Worm (Caenorhabditis elegans) whole organism, young adult: ENCODE results near the gene srlf-35.

Experiments used
- B0261.1 ChIP-seq: sonication (generic microtip); optimal IDR thresholded peaks from 2 replicates; lab custom pipeline; 2016; ENCODE audit warnings: mild to moderate bottlenecking, missing genetic modification characterization, moderate library complexity, missing compliant biosample characterization
- F33H1.4 ChIP-seq: fragments of 200-800 bp; sonication (Bioruptor generic); IDR thresholded peaks from 2 replicates; pipeline ENCODE4 v1.3.6; 2022; ENCODE audit warnings: missing genetic modification reagents, missing genetic modification characterization, missing compliant biosample characterization
- F37B4.10 ChIP-seq: fragments of 200-800 bp; sonication (Bioruptor generic); IDR thresholded peaks from 2 replicates; pipeline ENCODE4 v1.3.6; 2022; ENCODE audit warnings: missing genetic modification characterization, missing compliant biosample characterization
- K11D2.4 ChIP-seq: fragments of 200-800 bp; sonication (Bioruptor generic); IDR thresholded peaks from 2 replicates; pipeline ENCODE4 v1.3.6; 2022; ENCODE audit warnings: missing genetic modification reagents, missing genetic modification characterization, missing compliant biosample characterization
- Y53F4B.3 ChIP-seq: fragments of 200-800 bp; sonication (Bioruptor generic); IDR thresholded peaks from 2 replicates; pipeline ENCODE4 v1.3.6; 2022; ENCODE audit warnings: missing genetic modification reagents, missing genetic modification characterization, missing compliant biosample characterization
- atf-7 ChIP-seq: sonication (generic microtip); optimal IDR thresholded peaks from 2 replicates; lab custom pipeline; 2017; ENCODE audit warnings: mild to moderate bottlenecking, missing genetic modification characterization, missing compliant biosample characterization
- athp-1 ChIP-seq: sonication (generic microtip); optimal IDR thresholded peaks from 2 replicates; lab custom pipeline; 2017; ENCODE audit warnings: mild to moderate bottlenecking, missing genetic modification characterization, missing compliant biosample characterization
- cebp-1 ChIP-seq, 2 experiments: fragments of 200-800 bp in 1 of 2; sonication (Bioruptor generic) in 1 of 2; sonication (generic microtip) in 1 of 2; IDR thresholded peaks in 1 of 2; optimal IDR thresholded peaks in 1 of 2; 2 replicates each; pipeline versions ENCODE4 v1.3.6 to Lab custom; 2017 to 2022; ENCODE audit warnings: missing compliant biosample characterization in 2 of 2, missing genetic modification characterization in 2 of 2, mild to moderate bottlenecking in 1 of 2, missing genetic modification reagents in 1 of 2, moderate library complexity in 1 of 2
- cebp-2 ChIP-seq: fragments of 200-800 bp; sonication (Bioruptor generic); IDR thresholded peaks from 2 replicates; pipeline ENCODE4 v1.3.6; 2022; ENCODE audit warnings: missing genetic modification characterization, missing compliant biosample characterization
- ceh-79 ChIP-seq: sonication (generic microtip); optimal IDR thresholded peaks from 2 replicates; lab custom pipeline; 2017; ENCODE audit warnings: mild to moderate bottlenecking, missing genetic modification characterization, missing compliant biosample characterization
- dpff-1 ChIP-seq: sonication (generic microtip); optimal IDR thresholded peaks from 2 replicates; lab custom pipeline; 2017; ENCODE audit warnings: mild to moderate bottlenecking, missing genetic modification characterization, missing compliant biosample characterization
- efl-1 ChIP-seq: fragments of 150-350 bp; optimal IDR thresholded peaks from 2 replicates; lab custom pipeline; 2014; ENCODE audit warnings: missing biosample characterization, missing genetic modification reagents, missing genetic modification characterization
- egl-18 ChIP-seq: fragments of 200-800 bp; sonication (Bioruptor generic); IDR thresholded peaks from 2 replicates; pipeline ENCODE4 v1.3.6; 2022; ENCODE audit warnings: missing genetic modification reagents, missing genetic modification characterization, missing compliant biosample characterization
- egl-44 ChIP-seq: fragments of 200-800 bp; sonication (Bioruptor generic); IDR thresholded peaks from 2 replicates; pipeline ENCODE4 v1.3.6; 2022; ENCODE audit warnings: missing genetic modification reagents, missing genetic modification characterization, missing compliant biosample characterization
- ets-4 ChIP-seq: fragments of 200-800 bp; sonication (Bioruptor generic); optimal IDR thresholded peaks from 2 replicates; lab custom pipeline; 2018; ENCODE audit warnings: mild to moderate bottlenecking, missing genetic modification characterization, missing compliant biosample characterization
- hlh-12 ChIP-seq: sonication (generic microtip); optimal IDR thresholded peaks from 2 replicates; lab custom pipeline; 2016; ENCODE audit warnings: missing genetic modification characterization, missing compliant biosample characterization
- hlh-26 ChIP-seq: fragments of 200-800 bp; sonication (Bioruptor generic); conservative IDR thresholded peaks from 2 replicates; pipeline ENCODE4 v1.3.6; 2022; ENCODE audit warnings: missing genetic modification reagents, missing genetic modification characterization, missing compliant biosample characterization
- hsf-1 ChIP-seq: fragments of 200-800 bp; sonication (Bioruptor generic); IDR thresholded peaks from 2 replicates; pipeline ENCODE4 v1.3.6; 2022; ENCODE audit warnings: missing genetic modification reagents, missing genetic modification characterization, missing compliant biosample characterization
- let-526 ChIP-seq: fragments of 200-800 bp; sonication (Bioruptor generic); IDR thresholded peaks from 2 replicates; pipeline ENCODE4 v1.3.6; 2022; ENCODE audit warnings: missing genetic modification reagents, missing genetic modification characterization, missing compliant biosample characterization
- lin-35 ChIP-seq, 3 experiments: fragments of 150-350 bp in 2 of 3; sonication (generic microtip) in 1 of 3; optimal IDR thresholded peaks; 2 replicates each; lab custom pipeline; 2014 to 2018; ENCODE audit warnings: missing biosample characterization in 3 of 3, missing genetic modification characterization in 3 of 3, missing genetic modification reagents in 3 of 3
- lsl-1 ChIP-seq: fragments of 200-800 bp; sonication (Bioruptor generic); optimal IDR thresholded peaks from 2 replicates; lab custom pipeline; 2018; ENCODE audit warnings: mild to moderate bottlenecking, missing genetic modification characterization, moderate library complexity, missing compliant biosample characterization
- madf-6 ChIP-seq: fragments of 200-800 bp; sonication (Bioruptor generic); IDR thresholded peaks from 2 replicates; pipeline ENCODE4 v1.3.6; 2022; ENCODE audit warnings: missing genetic modification reagents, missing genetic modification characterization, missing compliant biosample characterization
- madf-8 ChIP-seq: fragments of 200-800 bp; sonication (Bioruptor generic); conservative IDR thresholded peaks from 2 replicates; pipeline ENCODE4 v1.3.6; 2022; ENCODE audit warnings: missing genetic modification reagents, missing genetic modification characterization, missing compliant biosample characterization
- mes-4 ChIP-seq: sonication (generic microtip); optimal IDR thresholded peaks from 2 replicates; lab custom pipeline; 2016; ENCODE audit warnings: missing genotype, missing genetic modification characterization, missing compliant biosample characterization
- nhr-27 ChIP-seq: fragments of 200-800 bp; sonication (Bioruptor generic); optimal IDR thresholded peaks from 2 replicates; lab custom pipeline; 2018; ENCODE audit warnings: mild to moderate bottlenecking, missing genetic modification characterization, moderate library complexity, missing compliant biosample characterization
- nhr-80 ChIP-seq: sonication (generic microtip); optimal IDR thresholded peaks from 2 replicates; lab custom pipeline; 2016; ENCODE audit warnings: missing genetic modification characterization, missing compliant biosample characterization
- pbrm-1 ChIP-seq: fragments of 200-800 bp; sonication (Bioruptor generic); IDR thresholded peaks from 2 replicates; pipeline ENCODE4 v1.3.6; 2022; ENCODE audit warnings: missing genetic modification reagents, missing genetic modification characterization, missing compliant biosample characterization
- pha-4 ChIP-seq: fragments of 150-350 bp; sonication (generic microtip); optimal IDR thresholded peaks from 2 replicates; lab custom pipeline; 2014; ENCODE audit warnings: missing biosample characterization, missing genetic modification reagents, missing genetic modification characterization
- snpc-1.3 ChIP-seq: sonication (generic microtip); optimal IDR thresholded peaks from 2 replicates; lab custom pipeline; 2017; ENCODE audit warnings: missing genetic modification characterization, mild to moderate bottlenecking, missing compliant biosample characterization, antibody characterized with exemption, moderate library complexity, missing genotype, missing genetic modification reagents; ENCODE audit not compliant: insufficient read depth
- snpc-3.4 ChIP-seq: sonication (generic microtip); optimal IDR thresholded peaks from 2 replicates; lab custom pipeline; 2017; ENCODE audit warnings: missing genetic modification characterization, mild to moderate bottlenecking, missing compliant biosample characterization, antibody characterized with exemption, moderate library complexity, missing genotype, missing genetic modification reagents
- somi-1 ChIP-seq: fragments of 200-800 bp; sonication (Bioruptor generic); optimal IDR thresholded peaks from 2 replicates; lab custom pipeline; 2018; ENCODE audit warnings: mild to moderate bottlenecking, missing genetic modification characterization, missing compliant biosample characterization
- xnd-1 ChIP-seq: sonication (generic microtip); optimal IDR thresholded peaks from 2 replicates; lab custom pipeline; 2016; ENCODE audit warnings: missing genotype, missing genetic modification reagents, missing genetic modification characterization, missing compliant biosample characterization
- zfh-2 ChIP-seq: fragments of 200-800 bp; sonication (Bioruptor generic); conservative IDR thresholded peaks from 2 replicates; pipeline ENCODE4 v1.3.6; 2022; ENCODE audit warnings: missing genetic modification reagents, missing genetic modification characterization, missing compliant biosample characterization
- zim-3 ChIP-seq: sonication (generic microtip); optimal IDR thresholded peaks from 2 replicates; lab custom pipeline; 2017; ENCODE audit warnings: mild to moderate bottlenecking, missing genetic modification characterization, moderate library complexity, missing compliant biosample characterization
- ztf-28 ChIP-seq: fragments of 200-800 bp; sonication (Bioruptor generic); IDR thresholded peaks from 2 replicates; pipeline ENCODE4 v1.3.6; 2022; ENCODE audit warnings: missing genetic modification reagents, missing genetic modification characterization, missing compliant biosample characterization
- ztf-3 ChIP-seq: fragments of 200-800 bp; sonication (Bioruptor generic); optimal IDR thresholded peaks from 2 replicates; lab custom pipeline; 2018; ENCODE audit warnings: mild to moderate bottlenecking, missing genetic modification characterization, missing compliant biosample characterization

Gene srlf-35

DNA sequence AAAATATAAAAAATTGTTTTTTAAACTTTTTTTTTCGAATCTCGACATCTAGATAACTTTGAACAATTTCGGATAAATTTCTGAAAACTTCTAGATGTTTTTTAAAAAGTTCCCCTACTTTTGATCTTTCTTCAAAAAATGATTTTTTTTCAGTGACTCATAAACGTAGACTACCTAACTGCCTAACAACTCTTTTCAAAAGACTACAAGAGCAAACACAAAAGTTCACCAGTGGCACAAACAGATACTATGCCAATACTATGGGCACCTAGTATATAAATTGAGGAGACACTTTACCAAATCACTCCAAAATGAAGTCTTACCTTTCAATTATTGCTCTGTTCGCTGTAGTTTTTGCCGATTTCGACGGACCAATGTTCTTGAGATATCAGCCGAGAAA, at the start of gene srlf-35:
Gene srlf-35 (plus strand): TSS at position 301 of the 400 bp plus-strand sequence.
- TF ChIP-seq lsl-1 (GFP tag; lab: Kevin White, UChicago) (no peak), athp-1 (no peak), snpc-1.3 (tag; lab: Kevin White, UChicago) (no peak), cebp-2 (no peak), nhr-27 (tag; lab: Kevin White, UChicago) (no peak), let-526 (GFP tag; lab: Robert Waterston, UW) (no peak), K11D2.4 (GFP tag; lab: Robert Waterston, UW) (no peak), ztf-28 (GFP tag; lab: Robert Waterston, UW) (no peak), madf-8 (GFP tag; lab: Robert Waterston, UW) (no peak), hsf-1 (no peak), atf-7 (tag; lab: Kevin White, UChicago) (no peak), hlh-26 (GFP tag; lab: Robert Waterston, UW) (no peak), egl-18 (GFP tag; lab: Robert Waterston, UW) (no peak), xnd-1 (no peak), Y53F4B.3 (GFP tag; lab: Robert Waterston, UW) (no peak), dpff-1 (tag; lab: Kevin White, UChicago) (no peak)

DNA sequence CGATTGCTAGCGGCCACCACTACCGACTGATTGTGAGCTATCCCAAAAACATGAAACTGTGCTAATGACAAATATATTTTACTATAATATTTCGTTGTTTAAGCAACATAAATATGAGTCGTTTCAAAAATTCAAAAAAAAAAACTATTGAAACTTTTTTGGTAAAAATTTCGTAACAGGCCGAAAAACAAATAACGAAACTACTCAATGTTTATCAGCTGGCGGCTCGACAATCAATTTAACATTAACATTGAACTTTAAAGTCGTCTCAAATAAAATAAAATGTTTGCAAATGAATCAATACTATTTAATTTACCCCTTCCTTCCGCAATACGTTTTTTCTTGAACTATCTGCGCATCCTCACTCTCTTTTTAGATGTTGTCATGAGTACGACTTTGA, 46.0 kb upstream of the srlf-35 start:
- no peak for TF ChIP-seq F33H1.4
- TF ChIP-seq pbrm-1 (GFP tag; lab: Robert Waterston, UW), result no peak
- TF ChIP-seq somi-1 (GFP tag; lab: Kevin White, UChicago), result no peak
- TF ChIP-seq pha-4 (tag; lab: Kevin White, UChicago), result peak; percentile 5
- TF ChIP-seq madf-6 (GFP tag; lab: Robert Waterston, UW), result no peak
- TF ChIP-seq ceh-79 (tag; lab: Kevin White, UChicago), result no peak
- TF ChIP-seq zfh-2 (GFP tag; lab: Robert Waterston, UW), result no peak
- no peak for TF ChIP-seq hlh-12
- no peak for TF ChIP-seq ets-4 (GFP tag; lab: Kevin White, UChicago)
- TF ChIP-seq B0261.1 (tag; lab: Kevin White, UChicago), result no peak
- TF ChIP-seq zim-3 (tag; lab: Kevin White, UChicago), result no peak
- no peak for TF ChIP-seq efl-1 (GFP tag; lab: Kevin White, UChicago)
- no peak for TF ChIP-seq cebp-1 (GFP tag; IDR thresholded peaks at IDR 0.05; lab: Robert Waterston, UW)
- peak; percentile 72 for TF ChIP-seq cebp-1 (tag; optimal IDR thresholded peaks at IDR 0.05; lab: Kevin White, UChicago)
- TF ChIP-seq mes-4, result no peak
- TF ChIP-seq ztf-3 (GFP tag; lab: Kevin White, UChicago), result no peak
- TF ChIP-seq F37B4.10, result no peak
- no peak for TF ChIP-seq lin-35 (GFP tag; optimal IDR thresholded peaks at IDR 0.05; lab: Kevin White, UChicago)

DNA sequence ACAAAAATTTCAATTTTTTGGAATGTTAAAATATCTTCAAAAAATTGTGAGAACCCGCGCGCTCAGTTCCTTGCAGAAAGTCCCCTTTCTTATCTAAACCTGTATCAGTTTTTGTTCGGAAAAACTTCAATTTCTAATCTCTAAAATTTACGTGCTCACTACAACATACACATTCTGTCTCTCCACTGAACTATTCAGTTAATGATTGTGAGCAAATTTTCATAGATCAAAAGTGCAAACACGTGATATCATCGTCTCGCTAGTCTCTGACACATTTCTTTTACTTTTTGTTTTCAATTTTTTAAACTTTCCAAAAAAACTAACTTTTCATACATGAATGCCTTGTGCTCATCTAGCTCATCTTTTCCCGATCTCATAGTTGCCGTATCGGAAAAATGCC, 44.4 kb upstream of the srlf-35 start, which contains the start of gene nhr-203:
Gene nhr-203 (plus strand): TSS at position 332 of the 400 bp plus-strand sequence.
- peak; percentile 67 for TF ChIP-seq nhr-80 (tag; lab: Kevin White, UChicago)
- TF ChIP-seq snpc-3.4 (tag; lab: Kevin White, UChicago), result no peak
- TF ChIP-seq let-526 (GFP tag; lab: Robert Waterston, UW), result no peak
- TF ChIP-seq hlh-26 (GFP tag; lab: Robert Waterston, UW), result no peak
- TF ChIP-seq egl-44, result no peak
